Fruit fly (Drosophila melanogaster) whole organism, wandering third instar larva: ENCODE results near the gene Sb.

Experiments
- CG32264 ChIP-seq: fragments of 200-800 bp; sonication (Bioruptor generic); optimal IDR thresholded peaks from 2 replicates; lab custom pipeline; 2016; ENCODE audit warnings: missing biosample characterization, missing genetic modification characterization
- CG9705 ChIP-seq: fragments of 200-800 bp; sonication (Bioruptor generic); optimal IDR thresholded peaks from 2 replicates; lab custom pipeline; 2018; ENCODE audit warnings: missing biosample characterization, mild to moderate bottlenecking, missing genetic modification characterization
- CrebA ChIP-seq: fragments of 200-800 bp; sonication (Bioruptor generic); optimal IDR thresholded peaks from 2 replicates; lab custom pipeline; 2016; ENCODE audit warnings: missing biosample characterization, mild to moderate bottlenecking, missing genetic modification characterization, borderline replicate concordance
- Dfd ChIP-seq: fragments of >200 bp; optimal IDR thresholded peaks from 2 replicates; lab custom pipeline; 2017; ENCODE audit warnings: missing biosample characterization, missing genetic modification characterization
- Dif ChIP-seq: fragments of 200-275, 200-300 bp; sonication (Bioruptor generic); optimal IDR thresholded peaks from 2 replicates; lab custom pipeline; 2018; ENCODE audit warnings: missing biosample characterization, missing genetic modification characterization; ENCODE audit not compliant: partially characterized antibody
- GATAd ChIP-seq: sonication (Bioruptor generic); optimal IDR thresholded peaks from 2 replicates; lab custom pipeline; 2016; ENCODE audit warnings: missing biosample characterization, missing genetic modification characterization
- HLH106 ChIP-seq: fragments of 200-800 bp; optimal IDR thresholded peaks from 3 replicates; lab custom pipeline; 2019; ENCODE audit warnings: missing biosample characterization, mild to moderate bottlenecking, missing genetic modification characterization, moderate library complexity
- Hnf4 ChIP-seq: fragments of 200-800 bp; sonication (Bioruptor generic); optimal IDR thresholded peaks from 2 replicates; lab custom pipeline; 2016; ENCODE audit warnings: missing biosample characterization, mild to moderate bottlenecking, missing genetic modification characterization
- Hr83 ChIP-seq: fragments of 200-300 bp; sonication (Bioruptor generic); optimal IDR thresholded peaks from 2 replicates; lab custom pipeline; 2016; ENCODE audit warnings: missing biosample characterization, mild to moderate bottlenecking, missing genetic modification characterization, moderate library complexity; ENCODE audit not compliant: poor library complexity, severe bottlenecking
- Jra ChIP-seq: sonication (Bioruptor generic); optimal IDR thresholded peaks from 2 replicates; lab custom pipeline; 2016; ENCODE audit warnings: missing biosample characterization, missing genetic modification characterization
- Mio ChIP-seq: sonication (Bioruptor generic); optimal IDR thresholded peaks from 2 replicates; lab custom pipeline; 2016; ENCODE audit warnings: missing biosample characterization, missing genetic modification characterization
- Myc ChIP-seq: fragments of >200 bp; optimal IDR thresholded peaks from 2 replicates; lab custom pipeline; 2017
- OdsH ChIP-seq: fragments of 200-800 bp; sonication (Bioruptor generic); optimal IDR thresholded peaks from 2 replicates; lab custom pipeline; 2016; ENCODE audit warnings: missing biosample characterization, mild to moderate bottlenecking, missing genetic modification characterization
- Rel ChIP-seq, 2 experiments: fragments of 200-800 bp; sonication (Bioruptor generic) in 1 of 2; optimal IDR thresholded peaks; 2 replicates in 1 of 2; 3 replicates in 1 of 2; lab custom pipeline; 2016 to 2019; ENCODE audit warnings: mild to moderate bottlenecking in 2 of 2, missing biosample characterization in 2 of 2, missing genetic modification characterization in 2 of 2, moderate library complexity in 1 of 2
- Sp1 ChIP-seq: fragments of 200-800 bp; sonication (Bioruptor generic); optimal IDR thresholded peaks from 3 replicates; lab custom pipeline; 2019; ENCODE audit warnings: missing biosample characterization, mild to moderate bottlenecking, missing genetic modification characterization, moderate library complexity
- Vsx2 ChIP-seq: fragments of 200-300, 225-300 bp; sonication (Bioruptor generic); optimal IDR thresholded peaks from 2 replicates; lab custom pipeline; 2018; ENCODE audit warnings: missing biosample characterization, missing genetic modification characterization; ENCODE audit not compliant: partially characterized antibody
- br ChIP-seq: fragments of 200-800 bp; sonication (Bioruptor generic); optimal IDR thresholded peaks from 2 replicates; lab custom pipeline; 2016; ENCODE audit warnings: missing biosample characterization, missing genetic modification characterization
- brk ChIP-seq: fragments of 200-800 bp; sonication (Bioruptor generic); optimal IDR thresholded peaks from 2 replicates; lab custom pipeline; 2016; ENCODE audit warnings: missing biosample characterization, mild to moderate bottlenecking, missing genetic modification characterization
- dl ChIP-seq, 2 experiments: fragments of 175-275, 200-275 bp in 1 of 2; fragments of 200-275 bp in 1 of 2; sonication (Bioruptor generic); optimal IDR thresholded peaks; lab custom pipeline; 2018; ENCODE audit warnings: mild to moderate bottlenecking in 2 of 2, missing biosample characterization in 2 of 2, missing genetic modification characterization in 2 of 2, moderate library complexity in 2 of 2; ENCODE audit not compliant: partially characterized antibody in 2 of 2, insufficient read depth in 1 of 2
- dmrt93B ChIP-seq: fragments of 200-800 bp; sonication (Bioruptor generic); optimal IDR thresholded peaks from 2 replicates; lab custom pipeline; 2018; ENCODE audit warnings: missing biosample characterization, mild to moderate bottlenecking, missing genetic modification characterization
- ey ChIP-seq: fragments of 200-800 bp; sonication (Bioruptor generic); optimal IDR thresholded peaks from 2 replicates; lab custom pipeline; 2016; ENCODE audit warnings: missing biosample characterization, missing genetic modification characterization
- foxo ChIP-seq, 2 experiments: fragments of 200-800 bp; sonication (Bioruptor generic); optimal IDR thresholded peaks; 2 replicates in 1 of 2; 3 replicates in 1 of 2; lab custom pipeline; 2016 to 2017; ENCODE audit warnings: missing biosample characterization in 2 of 2, missing genetic modification characterization in 2 of 2
- fru ChIP-seq: fragments of 200-800 bp; sonication (Bioruptor generic); optimal IDR thresholded peaks from 3 replicates; lab custom pipeline; 2016; ENCODE audit warnings: missing biosample characterization, mild to moderate bottlenecking, missing genetic modification characterization
- h ChIP-seq: fragments of 200-800 bp; sonication (Bioruptor generic); optimal IDR thresholded peaks from 3 replicates; lab custom pipeline; 2016; ENCODE audit warnings: missing biosample characterization, mild to moderate bottlenecking, missing genetic modification characterization
- jim ChIP-seq: fragments of 175-275, 200-325 bp; sonication (Bioruptor generic); optimal IDR thresholded peaks from 2 replicates; lab custom pipeline; 2016; ENCODE audit warnings: missing biosample characterization, mild to moderate bottlenecking, missing genetic modification characterization
- psq ChIP-seq: fragments of 200-800 bp; sonication (Bioruptor generic); optimal IDR thresholded peaks from 3 replicates; lab custom pipeline; 2017; ENCODE audit warnings: missing biosample characterization, mild to moderate bottlenecking, missing genetic modification characterization, moderate library complexity
- rgr ChIP-seq: fragments of 200-800 bp; sonication (Bioruptor generic); optimal IDR thresholded peaks from 3 replicates; lab custom pipeline; 2016; ENCODE audit warnings: missing biosample characterization, mild to moderate bottlenecking, missing genetic modification characterization
- sage ChIP-seq: fragments of 200-800 bp; sonication (Bioruptor generic); optimal IDR thresholded peaks from 2 replicates; lab custom pipeline; 2016; ENCODE audit warnings: missing biosample characterization, mild to moderate bottlenecking, missing genetic modification characterization
- sv ChIP-seq: fragments of 200-800 bp; sonication (Bioruptor generic); optimal IDR thresholded peaks from 3 replicates; lab custom pipeline; 2016; ENCODE audit warnings: missing biosample characterization, missing genetic modification characterization
- tai ChIP-seq: sonication (Bioruptor generic); optimal IDR thresholded peaks from 2 replicates; lab custom pipeline; 2016; ENCODE audit warnings: missing biosample characterization, missing genetic modification characterization
- usp ChIP-seq: fragments of >200 bp; optimal IDR thresholded peaks from 2 replicates; lab custom pipeline; 2017; ENCODE audit warnings: missing biosample characterization, missing genetic modification characterization
- woc ChIP-seq: sonication (Bioruptor generic); optimal IDR thresholded peaks from 2 replicates; lab custom pipeline; 2016; ENCODE audit warnings: missing biosample characterization, mild to moderate bottlenecking, missing genetic modification characterization

Gene Sb

DNA sequence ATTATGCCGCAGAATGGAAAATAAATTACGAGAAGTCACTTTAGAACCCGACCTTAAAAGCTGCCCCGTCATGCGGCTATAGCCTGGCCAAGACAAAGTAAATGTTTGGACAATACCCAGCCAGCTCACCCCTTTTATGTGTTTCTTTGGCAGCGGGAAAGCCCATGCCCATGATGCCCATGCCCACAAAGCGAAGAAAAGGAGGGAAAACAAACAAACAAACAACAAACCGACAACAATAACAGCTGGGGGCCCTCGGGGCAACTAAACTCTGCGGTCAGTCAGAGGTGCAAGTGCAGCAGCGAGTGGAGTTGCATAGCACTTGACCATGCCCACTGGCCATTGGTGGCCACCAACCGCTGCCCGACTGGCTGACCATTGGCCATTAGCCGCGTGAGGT, 19.7 kb downstream of the Sb start:
- no peak for TF ChIP-seq Sp1
- TF ChIP-seq h (GFP tag; lab: Kevin White, UChicago) = no peak
- TF ChIP-seq foxo (GFP tag; optimal IDR thresholded peaks at IDR 0.05; lab: Kevin White, UChicago) = no peak
- TF ChIP-seq GATAd (GFP tag; lab: Kevin White, UChicago) = no peak
- no peak for TF ChIP-seq ey
- no peak for TF ChIP-seq Mio
- no peak for TF ChIP-seq Hnf4 (GFP tag; lab: Kevin White, UChicago)

DNA sequence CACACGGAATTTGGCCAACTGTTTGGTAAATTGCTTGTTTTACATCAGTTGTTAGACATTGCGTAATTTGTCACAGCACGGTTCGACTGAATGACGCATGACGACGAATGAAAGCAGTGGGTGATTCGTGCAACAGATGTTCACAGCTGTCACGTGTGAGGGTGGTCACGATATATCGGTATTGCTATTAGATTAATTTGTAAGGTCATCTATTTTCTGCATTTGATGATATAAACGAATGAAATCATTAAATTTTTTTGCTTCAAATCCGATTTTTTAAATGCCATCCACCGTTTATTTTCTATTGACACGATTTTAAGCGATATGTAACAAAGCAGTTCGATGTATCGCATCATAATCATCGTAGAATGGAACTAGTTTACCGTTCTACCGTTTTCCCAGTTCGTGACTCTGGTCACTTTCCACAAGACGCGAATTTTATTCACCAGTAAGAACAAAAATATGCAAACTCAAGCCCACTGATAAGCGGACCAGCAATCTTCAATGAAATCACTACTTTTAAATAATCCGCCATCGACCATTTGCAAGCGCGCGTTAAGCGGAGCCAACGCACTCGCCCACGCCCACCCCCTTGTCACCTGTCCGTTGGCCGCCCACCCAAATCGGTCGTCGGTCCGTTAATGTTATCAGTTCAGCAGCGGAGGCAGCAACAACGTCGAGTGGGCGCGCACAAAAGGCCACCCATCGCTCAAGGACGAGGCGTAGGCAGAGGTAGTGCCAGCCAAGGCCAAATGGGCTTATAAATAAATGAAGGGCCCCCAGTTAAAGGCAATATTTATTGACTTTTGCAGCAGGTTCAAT, 30.9 kb downstream of the Sb start, which contains the start of the genes Mic26-27 and CG5916:
Gene Mic26-27, minus strand, starts transcription at position 224 of the 822 bp plus-strand sequence.
Gene CG5916, plus strand, starts transcription at position 398 of the 822 bp plus-strand sequence.
- TF ChIP-seq CG9705 (GFP tag; lab: Kevin White, UChicago) (peak; percentile 35), OdsH (peak; percentile 54), usp (GFP tag; lab: Kevin White, UChicago) (no peak), Dfd (GFP tag; lab: Kevin White, UChicago) (no peak), h (GFP tag; lab: Kevin White, UChicago) (peak; percentile 60), ey (peak; percentile 29), rgr (GFP tag; lab: Kevin White, UChicago) (peak; percentile 75), Dif (GFP tag; lab: Kevin White, UChicago) (peak; percentile 100), Sp1 (peak; percentile 13), Hr83 (GFP tag; lab: Kevin White, UChicago) (peak; percentile 70), psq (peak; percentile 20), Myc (lab: Kevin White, UChicago) (peak; percentile 76), Rel (GFP tag; optimal IDR thresholded peaks at IDR 0.05; lab: Kevin White, UChicago) (no peak), Rel (tag; optimal IDR thresholded peaks at IDR 0.05; lab: Kevin White, UChicago) (no peak), brk (GFP tag; lab: Kevin White, UChicago) (no peak), fru (GFP tag; lab: Kevin White, UChicago) (peak; percentile 59), sv (GFP tag; lab: Kevin White, UChicago) (peak; percentile 74), sage (no peak), foxo (GFP tag; optimal IDR thresholded peaks at IDR 0.05; lab: Kevin White, UChicago) (peak in 1 of 2 experiments; percentile 64), br (GFP tag; lab: Kevin White, UChicago) (peak; percentile 34), GATAd (GFP tag; lab: Kevin White, UChicago) (peak; percentile 56), HLH106 (tag; lab: Kevin White, UChicago) (peak; percentile 25), woc (GFP tag; lab: Kevin White, UChicago) (peak; percentile 69), CG32264 (peak; percentile 33), Mio (no peak), Jra (GFP tag; lab: Kevin White, UChicago) (peak; percentile 90), dmrt93B (GFP tag; lab: Kevin White, UChicago) (peak; percentile 54), Vsx2 (peak; percentile 100), dl (GFP tag; optimal IDR thresholded peaks at IDR 0.05; lab: Kevin White, UChicago; ENCODE audit: insufficient read depth in 1 of 2, partially characterized antibody in 2 of 2) (peak; percentile 99 to 100)

DNA sequence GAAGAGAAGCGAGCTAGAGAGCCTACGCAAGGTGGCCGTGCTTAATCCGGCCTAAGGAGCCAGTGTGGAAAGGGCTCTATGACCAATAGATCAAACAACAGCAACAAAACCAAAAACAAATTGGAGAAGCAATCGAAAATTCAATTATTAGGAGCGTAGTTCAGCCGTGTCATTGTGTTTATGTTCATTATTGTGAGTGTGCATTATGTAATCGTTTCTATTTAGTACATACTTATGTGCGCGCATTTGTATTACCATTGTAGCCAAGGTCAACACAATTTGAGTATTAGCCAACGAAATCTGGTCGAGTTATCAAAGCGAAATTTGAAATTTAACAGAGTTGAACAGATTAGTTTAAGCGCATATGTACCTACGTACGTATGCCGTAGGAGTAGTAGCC, 32.8 kb downstream of the Sb start:
- no peak for TF ChIP-seq woc (GFP tag; lab: Kevin White, UChicago)
- TF ChIP-seq brk (GFP tag; lab: Kevin White, UChicago) = no peak
- no peak for TF ChIP-seq jim (GFP tag; lab: Kevin White, UChicago)
- no peak for TF ChIP-seq tai (GFP tag; lab: Kevin White, UChicago)
- no peak for TF ChIP-seq psq
- TF ChIP-seq Hr83 (GFP tag; lab: Kevin White, UChicago) = no peak
- no peak for TF ChIP-seq CG32264

dm6 chr3R:16151239-16151860, 35.4 kb downstream of the Sb start, which contains the start of gene Fer2:
Gene Fer2, minus strand, starts transcription at chr3R:16151312.
- no peak for TF ChIP-seq dl (GFP tag; optimal IDR thresholded peaks at IDR 0.05; lab: Kevin White, UChicago; ENCODE audit: insufficient read depth in 1 of 2, partially characterized antibody in 2 of 2)
- no peak for TF ChIP-seq CrebA (GFP tag; lab: Kevin White, UChicago)
- TF ChIP-seq HLH106 (tag; lab: Kevin White, UChicago) = peak; percentile 9
- TF ChIP-seq dmrt93B (GFP tag; lab: Kevin White, UChicago) = peak; percentile 31
- TF ChIP-seq Sp1 = peak; percentile 33
- peak; percentile 17 for TF ChIP-seq h (GFP tag; lab: Kevin White, UChicago)
- peak in 1 of 2 experiments; percentile 12 for TF ChIP-seq foxo (GFP tag; optimal IDR thresholded peaks at IDR 0.05; lab: Kevin White, UChicago)
- TF ChIP-seq, all 38 proteins: peak for 5
